Fruit fly (Drosophila melanogaster) whole organism, wandering third instar larva: Measurements from ENCODE around the gene CG3982.

Source experiments
- Abd-B ChIP-seq: fragments of >200 bp; optimal IDR thresholded peaks from 2 replicates; lab custom pipeline; 2017; ENCODE audit warnings: missing biosample characterization, missing genetic modification characterization
- CG32264 ChIP-seq: fragments of 200-800 bp; sonication (Bioruptor generic); optimal IDR thresholded peaks from 2 replicates; lab custom pipeline; 2016; ENCODE audit warnings: missing biosample characterization, missing genetic modification characterization
- CG9705 ChIP-seq: fragments of 200-800 bp; sonication (Bioruptor generic); optimal IDR thresholded peaks from 2 replicates; lab custom pipeline; 2018; ENCODE audit warnings: missing biosample characterization, mild to moderate bottlenecking, missing genetic modification characterization
- CrebA ChIP-seq: fragments of 200-800 bp; sonication (Bioruptor generic); optimal IDR thresholded peaks from 2 replicates; lab custom pipeline; 2016; ENCODE audit warnings: missing biosample characterization, mild to moderate bottlenecking, missing genetic modification characterization, borderline replicate concordance
- Dfd ChIP-seq: fragments of >200 bp; optimal IDR thresholded peaks from 2 replicates; lab custom pipeline; 2017; ENCODE audit warnings: missing biosample characterization, missing genetic modification characterization
- Dif ChIP-seq: fragments of 200-275, 200-300 bp; sonication (Bioruptor generic); optimal IDR thresholded peaks from 2 replicates; lab custom pipeline; 2018; ENCODE audit warnings: missing biosample characterization, missing genetic modification characterization; ENCODE audit not compliant: partially characterized antibody
- GATAd ChIP-seq: sonication (Bioruptor generic); optimal IDR thresholded peaks from 2 replicates; lab custom pipeline; 2016; ENCODE audit warnings: missing biosample characterization, missing genetic modification characterization
- HLH106 ChIP-seq: fragments of 200-800 bp; optimal IDR thresholded peaks from 3 replicates; lab custom pipeline; 2019; ENCODE audit warnings: missing biosample characterization, mild to moderate bottlenecking, missing genetic modification characterization, moderate library complexity
- Hnf4 ChIP-seq: fragments of 200-800 bp; sonication (Bioruptor generic); optimal IDR thresholded peaks from 2 replicates; lab custom pipeline; 2016; ENCODE audit warnings: missing biosample characterization, mild to moderate bottlenecking, missing genetic modification characterization
- Hr83 ChIP-seq: fragments of 200-300 bp; sonication (Bioruptor generic); optimal IDR thresholded peaks from 2 replicates; lab custom pipeline; 2016; ENCODE audit warnings: missing biosample characterization, mild to moderate bottlenecking, missing genetic modification characterization, moderate library complexity; ENCODE audit not compliant: poor library complexity, severe bottlenecking
- Jra ChIP-seq: sonication (Bioruptor generic); optimal IDR thresholded peaks from 2 replicates; lab custom pipeline; 2016; ENCODE audit warnings: missing biosample characterization, missing genetic modification characterization
- Myc ChIP-seq: fragments of >200 bp; optimal IDR thresholded peaks from 2 replicates; lab custom pipeline; 2017
- N ChIP-seq: fragments of >200 bp; optimal IDR thresholded peaks from 2 replicates; lab custom pipeline; 2018; ENCODE audit warnings: missing biosample characterization, missing external identifiers, missing genetic modification characterization
- OdsH ChIP-seq: fragments of 200-800 bp; sonication (Bioruptor generic); optimal IDR thresholded peaks from 2 replicates; lab custom pipeline; 2016; ENCODE audit warnings: missing biosample characterization, mild to moderate bottlenecking, missing genetic modification characterization
- Sp1 ChIP-seq: fragments of 200-800 bp; sonication (Bioruptor generic); optimal IDR thresholded peaks from 3 replicates; lab custom pipeline; 2019; ENCODE audit warnings: missing biosample characterization, mild to moderate bottlenecking, missing genetic modification characterization, moderate library complexity
- Vsx2 ChIP-seq: fragments of 200-300, 225-300 bp; sonication (Bioruptor generic); optimal IDR thresholded peaks from 2 replicates; lab custom pipeline; 2018; ENCODE audit warnings: missing biosample characterization, missing genetic modification characterization; ENCODE audit not compliant: partially characterized antibody
- br ChIP-seq: fragments of 200-800 bp; sonication (Bioruptor generic); optimal IDR thresholded peaks from 2 replicates; lab custom pipeline; 2016; ENCODE audit warnings: missing biosample characterization, missing genetic modification characterization
- brk ChIP-seq: fragments of 200-800 bp; sonication (Bioruptor generic); optimal IDR thresholded peaks from 2 replicates; lab custom pipeline; 2016; ENCODE audit warnings: missing biosample characterization, mild to moderate bottlenecking, missing genetic modification characterization
- dl ChIP-seq, 2 experiments: fragments of 175-275, 200-275 bp in 1 of 2; fragments of 200-275 bp in 1 of 2; sonication (Bioruptor generic); optimal IDR thresholded peaks; lab custom pipeline; 2018; ENCODE audit warnings: mild to moderate bottlenecking in 2 of 2, missing biosample characterization in 2 of 2, missing genetic modification characterization in 2 of 2, moderate library complexity in 2 of 2; ENCODE audit not compliant: partially characterized antibody in 2 of 2, insufficient read depth in 1 of 2
- dmrt93B ChIP-seq: fragments of 200-800 bp; sonication (Bioruptor generic); optimal IDR thresholded peaks from 2 replicates; lab custom pipeline; 2018; ENCODE audit warnings: missing biosample characterization, mild to moderate bottlenecking, missing genetic modification characterization
- ey ChIP-seq: fragments of 200-800 bp; sonication (Bioruptor generic); optimal IDR thresholded peaks from 2 replicates; lab custom pipeline; 2016; ENCODE audit warnings: missing biosample characterization, missing genetic modification characterization
- foxo ChIP-seq, 2 experiments: fragments of 200-800 bp; sonication (Bioruptor generic); optimal IDR thresholded peaks; 2 replicates in 1 of 2; 3 replicates in 1 of 2; lab custom pipeline; 2016 to 2017; ENCODE audit warnings: missing biosample characterization in 2 of 2, missing genetic modification characterization in 2 of 2
- fru ChIP-seq: fragments of 200-800 bp; sonication (Bioruptor generic); optimal IDR thresholded peaks from 3 replicates; lab custom pipeline; 2016; ENCODE audit warnings: missing biosample characterization, mild to moderate bottlenecking, missing genetic modification characterization
- lola ChIP-seq: fragments of >200 bp; optimal IDR thresholded peaks from 2 replicates; lab custom pipeline; 2017; ENCODE audit warnings: missing biosample characterization, missing genetic modification characterization
- pan ChIP-seq: fragments of >200 bp; optimal IDR thresholded peaks from 2 replicates; lab custom pipeline; 2017
- psq ChIP-seq: fragments of 200-800 bp; sonication (Bioruptor generic); optimal IDR thresholded peaks from 3 replicates; lab custom pipeline; 2017; ENCODE audit warnings: missing biosample characterization, mild to moderate bottlenecking, missing genetic modification characterization, moderate library complexity
- rgr ChIP-seq: fragments of 200-800 bp; sonication (Bioruptor generic); optimal IDR thresholded peaks from 3 replicates; lab custom pipeline; 2016; ENCODE audit warnings: missing biosample characterization, mild to moderate bottlenecking, missing genetic modification characterization
- sage ChIP-seq: fragments of 200-800 bp; sonication (Bioruptor generic); optimal IDR thresholded peaks from 2 replicates; lab custom pipeline; 2016; ENCODE audit warnings: missing biosample characterization, mild to moderate bottlenecking, missing genetic modification characterization
- sv ChIP-seq: fragments of 200-800 bp; sonication (Bioruptor generic); optimal IDR thresholded peaks from 3 replicates; lab custom pipeline; 2016; ENCODE audit warnings: missing biosample characterization, missing genetic modification characterization
- tai ChIP-seq: sonication (Bioruptor generic); optimal IDR thresholded peaks from 2 replicates; lab custom pipeline; 2016; ENCODE audit warnings: missing biosample characterization, missing genetic modification characterization
- usp ChIP-seq: fragments of >200 bp; optimal IDR thresholded peaks from 2 replicates; lab custom pipeline; 2017; ENCODE audit warnings: missing biosample characterization, missing genetic modification characterization
- woc ChIP-seq: sonication (Bioruptor generic); optimal IDR thresholded peaks from 2 replicates; lab custom pipeline; 2016; ENCODE audit warnings: missing biosample characterization, mild to moderate bottlenecking, missing genetic modification characterization

Gene CG3982

dm6 chr3L:9435315-9435714 lies 18.1 kb upstream of the CG3982 start, which contains the start of gene CG42526 (continued):
- TF ChIP-seq N (no peak), dmrt93B (GFP tag; lab: Kevin White, UChicago) (no peak), CG32264 (GFP tag; lab: Kevin White, UChicago) (peak; percentile 26), rgr (GFP tag; lab: Kevin White, UChicago) (peak; percentile 70), Hnf4 (GFP tag; lab: Kevin White, UChicago) (peak; percentile 74), sage (peak; percentile 31), Abd-B (GFP tag; lab: Kevin White, UChicago) (no peak), dl (GFP tag; optimal IDR thresholded peaks at IDR 0.05; lab: Kevin White, UChicago; ENCODE audit: insufficient read depth in 1 of 2, partially characterized antibody in 2 of 2) (no peak), Dif (GFP tag; lab: Kevin White, UChicago) (no peak), GATAd (no peak), Myc (lab: Kevin White, UChicago) (no peak), Sp1 (GFP tag; lab: Kevin White, UChicago) (peak; percentile 13), Dfd (no peak), br (GFP tag; lab: Kevin White, UChicago) (peak; percentile 55), lola (GFP tag; lab: Kevin White, UChicago) (no peak)

dm6 chr3L:9432810-9433587 lies 15.8 kb upstream of the CG3982 start:
- no peak for TF ChIP-seq CrebA (GFP tag; lab: Kevin White, UChicago)
- no peak for TF ChIP-seq Dif (GFP tag; lab: Kevin White, UChicago)
- no peak for TF ChIP-seq Dfd

dm6 chr3L:9431848-9432623 lies 14.8 kb upstream of the CG3982 start:
- TF ChIP-seq Dif (GFP tag; lab: Kevin White, UChicago) (peak; percentile 7), Dfd (no peak), brk (GFP tag; lab: Kevin White, UChicago) (no peak)

- TF ChIP-seq Dfd: no peak
- no peak for TF ChIP-seq Jra (GFP tag; lab: Kevin White, UChicago)
- no peak for TF ChIP-seq Vsx2 (GFP tag; lab: Kevin White, UChicago)
- TF ChIP-seq usp (GFP tag; lab: Kevin White, UChicago): no peak
- no peak for TF ChIP-seq sv (GFP tag; lab: Kevin White, UChicago)
- TF ChIP-seq psq (GFP tag; lab: Kevin White, UChicago): no peak
- no peak for TF ChIP-seq Dif (GFP tag; lab: Kevin White, UChicago)
- TF ChIP-seq ey (GFP tag; lab: Kevin White, UChicago): no peak
- TF ChIP-seq CrebA (GFP tag; lab: Kevin White, UChicago): no peak
- TF ChIP-seq brk (GFP tag; lab: Kevin White, UChicago): no peak
- no peak for TF ChIP-seq Hr83 (GFP tag; lab: Kevin White, UChicago)
- no peak for TF ChIP-seq dl (GFP tag; optimal IDR thresholded peaks at IDR 0.05; lab: Kevin White, UChicago; ENCODE audit: insufficient read depth in 1 of 2, partially characterized antibody in 2 of 2)
Observed at dm6 chr3L:9430608-9430952, 13.4 kb upstream of the CG3982 start.

- TF ChIP-seq foxo (GFP tag; optimal IDR thresholded peaks at IDR 0.05; lab: Kevin White, UChicago): peak in 1 of 2 experiments; percentile 41
- TF ChIP-seq ey (GFP tag; lab: Kevin White, UChicago): no peak
- no peak for TF ChIP-seq br (GFP tag; lab: Kevin White, UChicago)
- peak; percentile 38 for TF ChIP-seq Hnf4 (GFP tag; lab: Kevin White, UChicago)
- peak; percentile 28 for TF ChIP-seq dmrt93B (GFP tag; lab: Kevin White, UChicago)
- peak; percentile 76 for TF ChIP-seq Sp1 (GFP tag; lab: Kevin White, UChicago)
- TF ChIP-seq fru (GFP tag; lab: Kevin White, UChicago): peak; percentile 22
- no peak for TF ChIP-seq CrebA (GFP tag; lab: Kevin White, UChicago)
- no peak for TF ChIP-seq pan (lab: Kevin White, UChicago)
- TF ChIP-seq usp (GFP tag; lab: Kevin White, UChicago): no peak
- TF ChIP-seq Jra (GFP tag; lab: Kevin White, UChicago): no peak
- no peak for TF ChIP-seq Abd-B (GFP tag; lab: Kevin White, UChicago)
- TF ChIP-seq CG9705 (GFP tag; lab: Kevin White, UChicago): peak; percentile 27
- TF ChIP-seq sv (GFP tag; lab: Kevin White, UChicago): peak; percentile 44
- TF ChIP-seq Myc (lab: Kevin White, UChicago): peak; percentile 93
- TF ChIP-seq sage: peak; percentile 20
- no peak for TF ChIP-seq tai
- peak; percentile 44 for TF ChIP-seq HLH106 (tag; lab: Kevin White, UChicago)
- TF ChIP-seq dl (GFP tag; optimal IDR thresholded peaks at IDR 0.05; lab: Kevin White, UChicago; ENCODE audit: insufficient read depth in 1 of 2, partially characterized antibody in 2 of 2): no peak
- TF ChIP-seq woc (GFP tag; lab: Kevin White, UChicago): no peak
- peak; percentile 30 for TF ChIP-seq OdsH (GFP tag; lab: Kevin White, UChicago)
- TF ChIP-seq Dif (GFP tag; lab: Kevin White, UChicago): no peak
- no peak for TF ChIP-seq lola (GFP tag; lab: Kevin White, UChicago)
- peak; percentile 9 for TF ChIP-seq psq (GFP tag; lab: Kevin White, UChicago)
- TF ChIP-seq N: no peak
- TF ChIP-seq brk (GFP tag; lab: Kevin White, UChicago): peak; percentile 36
Observed at dm6 chr3L:9429665-9430607, 12.7 kb upstream of the CG3982 start, which contains the start of the genes RpS17 and MTF-1. RpS17 (minus strand) TSS chr3L:9429821. MTF-1 (plus strand) TSS chr3L:9430312.
